Worm (Caenorhabditis elegans) whole organism, L3 larva: ENCODE measurements around the gene C26D10.6.

Experiments used
- ama-1 ChIP-seq: fragments of 150-350 bp; optimal IDR thresholded peaks from 2 replicates; lab custom pipeline; 2018
- ceh-16 ChIP-seq: sonication (generic microtip); optimal IDR thresholded peaks from 2 replicates; lab custom pipeline; 2017; ENCODE audit warnings: missing biosample characterization, missing genetic modification characterization
- daf-12 ChIP-seq: fragments of 150-350 bp; optimal IDR thresholded peaks from 2 replicates; lab custom pipeline; 2014; ENCODE audit warnings: missing biosample characterization, missing genetic modification reagents, missing genetic modification characterization
- fkh-10 ChIP-seq: sonication (generic microtip); optimal IDR thresholded peaks from 2 replicates; lab custom pipeline; 2017; ENCODE audit warnings: missing biosample characterization, missing genetic modification reagents, missing genetic modification characterization
- fos-1 ChIP-seq: fragments of 150-350 bp; optimal IDR thresholded peaks from 2 replicates; lab custom pipeline; 2014; ENCODE audit warnings: missing biosample characterization, missing genetic modification characterization
- jun-1 ChIP-seq: fragments of 150-350 bp; optimal IDR thresholded peaks from 2 replicates; lab custom pipeline; 2014; ENCODE audit warnings: missing biosample characterization, missing genetic modification reagents, missing genetic modification characterization
- lin-39 ChIP-seq: fragments of 150-350 bp; optimal IDR thresholded peaks from 2 replicates; lab custom pipeline; 2018; ENCODE audit warnings: missing biosample characterization, missing genetic modification reagents, missing genetic modification characterization
- nfya-1 ChIP-seq: sonication (generic microtip); optimal IDR thresholded peaks from 2 replicates; lab custom pipeline; 2017; ENCODE audit warnings: missing genetic modification characterization, mild to moderate bottlenecking, missing compliant biosample characterization, antibody characterized with exemption, moderate library complexity; ENCODE audit not compliant: insufficient read depth
- nhr-11 ChIP-seq: fragments of 150-350 bp; optimal IDR thresholded peaks from 2 replicates; lab custom pipeline; 2014; ENCODE audit warnings: missing biosample characterization, missing genetic modification characterization
- nhr-12 ChIP-seq: fragments of 150-350 bp; optimal IDR thresholded peaks from 2 replicates; lab custom pipeline; 2014; ENCODE audit warnings: missing biosample characterization, missing genetic modification characterization
- nhr-25 ChIP-seq: sonication (generic microtip); optimal IDR thresholded peaks from 2 replicates; lab custom pipeline; 2017; ENCODE audit warnings: missing biosample characterization, missing genetic modification characterization
- skn-1 ChIP-seq: fragments of 150-350 bp; optimal IDR thresholded peaks from 2 replicates; lab custom pipeline; 2014; ENCODE audit warnings: missing biosample characterization, missing genetic modification characterization
- snpc-4 ChIP-seq: fragments of 150-350 bp; optimal IDR thresholded peaks from 2 replicates; lab custom pipeline; 2014; ENCODE audit warnings: missing biosample characterization, missing genetic modification characterization
- ztf-11 ChIP-seq: fragments of 150-350 bp; optimal IDR thresholded peaks from 2 replicates; lab custom pipeline; 2014; ENCODE audit warnings: missing biosample characterization, missing genetic modification characterization

ce11 chrII:8325002-8325539 is 29.4 kb downstream of the C26D10.6 start, which contains the start of the genes ran-3 and C26D10.3:
- TF ChIP-seq jun-1 (tag; lab: Kevin White, UChicago) = no peak
- TF ChIP-seq ceh-16 (tag; lab: Kevin White, UChicago) = no peak
- peak; percentile 17 for TF ChIP-seq lin-39
- TF ChIP-seq fos-1 (tag; lab: Kevin White, UChicago) = no peak
- peak; percentile 31 for TF ChIP-seq nfya-1 (tag; lab: Kevin White, UChicago)
- no peak for TF ChIP-seq ztf-11 (tag; lab: Kevin White, UChicago)
- TF ChIP-seq daf-12 (tag; lab: Kevin White, UChicago) = no peak
- no peak for TF ChIP-seq skn-1 (tag; lab: Kevin White, UChicago)
- no peak for TF ChIP-seq nhr-12 (tag; lab: Kevin White, UChicago)
- TF ChIP-seq nhr-11 = no peak
- no peak for TF ChIP-seq ama-1 (lab: Kevin White, UChicago)
- no peak for TF ChIP-seq fkh-10 (GFP tag; lab: Kevin White, UChicago)
- no peak for TF ChIP-seq nhr-25 (tag; lab: Kevin White, UChicago)
- TF ChIP-seq snpc-4 (tag; lab: Kevin White, UChicago) = no peak
